Fruit fly (Drosophila melanogaster) whole organism, wandering third instar larva: ENCODE data around the gene Rab40.

Source experiments
- Abd-B ChIP-seq: fragments of >200 bp; optimal IDR thresholded peaks from 2 replicates; lab custom pipeline; 2017; ENCODE audit warnings: missing biosample characterization, missing genetic modification characterization
- CG32264 ChIP-seq: fragments of 200-800 bp; sonication (Bioruptor generic); optimal IDR thresholded peaks from 2 replicates; lab custom pipeline; 2016; ENCODE audit warnings: missing biosample characterization, missing genetic modification characterization
- CG9705 ChIP-seq: fragments of 200-800 bp; sonication (Bioruptor generic); optimal IDR thresholded peaks from 2 replicates; lab custom pipeline; 2018; ENCODE audit warnings: missing biosample characterization, mild to moderate bottlenecking, missing genetic modification characterization
- CrebA ChIP-seq: fragments of 200-800 bp; sonication (Bioruptor generic); optimal IDR thresholded peaks from 2 replicates; lab custom pipeline; 2016; ENCODE audit warnings: missing biosample characterization, mild to moderate bottlenecking, missing genetic modification characterization, borderline replicate concordance
- Dfd ChIP-seq: fragments of >200 bp; optimal IDR thresholded peaks from 2 replicates; lab custom pipeline; 2017; ENCODE audit warnings: missing biosample characterization, missing genetic modification characterization
- Dif ChIP-seq: fragments of 200-275, 200-300 bp; sonication (Bioruptor generic); optimal IDR thresholded peaks from 2 replicates; lab custom pipeline; 2018; ENCODE audit warnings: missing biosample characterization, missing genetic modification characterization; ENCODE audit not compliant: partially characterized antibody
- GATAd ChIP-seq: sonication (Bioruptor generic); optimal IDR thresholded peaks from 2 replicates; lab custom pipeline; 2016; ENCODE audit warnings: missing biosample characterization, missing genetic modification characterization
- HLH106 ChIP-seq: fragments of 200-800 bp; optimal IDR thresholded peaks from 3 replicates; lab custom pipeline; 2019; ENCODE audit warnings: missing biosample characterization, mild to moderate bottlenecking, missing genetic modification characterization, moderate library complexity
- Hnf4 ChIP-seq: fragments of 200-800 bp; sonication (Bioruptor generic); optimal IDR thresholded peaks from 2 replicates; lab custom pipeline; 2016; ENCODE audit warnings: missing biosample characterization, mild to moderate bottlenecking, missing genetic modification characterization
- Hr78 ChIP-seq: fragments of >200 bp; optimal IDR thresholded peaks from 2 replicates; lab custom pipeline; 2017; ENCODE audit warnings: missing biosample characterization, missing genetic modification characterization
- Hr83 ChIP-seq: fragments of 200-300 bp; sonication (Bioruptor generic); optimal IDR thresholded peaks from 2 replicates; lab custom pipeline; 2016; ENCODE audit warnings: missing biosample characterization, mild to moderate bottlenecking, missing genetic modification characterization, moderate library complexity; ENCODE audit not compliant: poor library complexity, severe bottlenecking
- Jra ChIP-seq: sonication (Bioruptor generic); optimal IDR thresholded peaks from 2 replicates; lab custom pipeline; 2016; ENCODE audit warnings: missing biosample characterization, missing genetic modification characterization
- Mio ChIP-seq: sonication (Bioruptor generic); optimal IDR thresholded peaks from 2 replicates; lab custom pipeline; 2016; ENCODE audit warnings: missing biosample characterization, missing genetic modification characterization
- Myc ChIP-seq: fragments of >200 bp; optimal IDR thresholded peaks from 2 replicates; lab custom pipeline; 2017
- N ChIP-seq: fragments of >200 bp; optimal IDR thresholded peaks from 2 replicates; lab custom pipeline; 2018; ENCODE audit warnings: missing biosample characterization, missing external identifiers, missing genetic modification characterization
- OdsH ChIP-seq: fragments of 200-800 bp; sonication (Bioruptor generic); optimal IDR thresholded peaks from 2 replicates; lab custom pipeline; 2016; ENCODE audit warnings: missing biosample characterization, mild to moderate bottlenecking, missing genetic modification characterization
- Rel ChIP-seq, 2 experiments: fragments of 200-800 bp; sonication (Bioruptor generic) in 1 of 2; optimal IDR thresholded peaks; 2 replicates in 1 of 2; 3 replicates in 1 of 2; lab custom pipeline; 2016 to 2019; ENCODE audit warnings: mild to moderate bottlenecking in 2 of 2, missing biosample characterization in 2 of 2, missing genetic modification characterization in 2 of 2, moderate library complexity in 1 of 2
- Sp1 ChIP-seq: fragments of 200-800 bp; sonication (Bioruptor generic); optimal IDR thresholded peaks from 3 replicates; lab custom pipeline; 2019; ENCODE audit warnings: missing biosample characterization, mild to moderate bottlenecking, missing genetic modification characterization, moderate library complexity
- Vsx2 ChIP-seq: fragments of 200-300, 225-300 bp; sonication (Bioruptor generic); optimal IDR thresholded peaks from 2 replicates; lab custom pipeline; 2018; ENCODE audit warnings: missing biosample characterization, missing genetic modification characterization; ENCODE audit not compliant: partially characterized antibody
- br ChIP-seq: fragments of 200-800 bp; sonication (Bioruptor generic); optimal IDR thresholded peaks from 2 replicates; lab custom pipeline; 2016; ENCODE audit warnings: missing biosample characterization, missing genetic modification characterization
- brk ChIP-seq: fragments of 200-800 bp; sonication (Bioruptor generic); optimal IDR thresholded peaks from 2 replicates; lab custom pipeline; 2016; ENCODE audit warnings: missing biosample characterization, mild to moderate bottlenecking, missing genetic modification characterization
- dl ChIP-seq, 2 experiments: fragments of 175-275, 200-275 bp in 1 of 2; fragments of 200-275 bp in 1 of 2; sonication (Bioruptor generic); optimal IDR thresholded peaks; lab custom pipeline; 2018; ENCODE audit warnings: mild to moderate bottlenecking in 2 of 2, missing biosample characterization in 2 of 2, missing genetic modification characterization in 2 of 2, moderate library complexity in 2 of 2; ENCODE audit not compliant: partially characterized antibody in 2 of 2, insufficient read depth in 1 of 2
- dmrt93B ChIP-seq: fragments of 200-800 bp; sonication (Bioruptor generic); optimal IDR thresholded peaks from 2 replicates; lab custom pipeline; 2018; ENCODE audit warnings: missing biosample characterization, mild to moderate bottlenecking, missing genetic modification characterization
- dsf ChIP-seq: sonication (Bioruptor generic); optimal IDR thresholded peaks from 2 replicates; lab custom pipeline; 2016; ENCODE audit warnings: missing biosample characterization, missing genetic modification characterization, borderline replicate concordance
- ey ChIP-seq: fragments of 200-800 bp; sonication (Bioruptor generic); optimal IDR thresholded peaks from 2 replicates; lab custom pipeline; 2016; ENCODE audit warnings: missing biosample characterization, missing genetic modification characterization
- foxo ChIP-seq, 2 experiments: fragments of 200-800 bp; sonication (Bioruptor generic); optimal IDR thresholded peaks; 2 replicates in 1 of 2; 3 replicates in 1 of 2; lab custom pipeline; 2016 to 2017; ENCODE audit warnings: missing biosample characterization in 2 of 2, missing genetic modification characterization in 2 of 2
- fru ChIP-seq: fragments of 200-800 bp; sonication (Bioruptor generic); optimal IDR thresholded peaks from 3 replicates; lab custom pipeline; 2016; ENCODE audit warnings: missing biosample characterization, mild to moderate bottlenecking, missing genetic modification characterization
- h ChIP-seq: fragments of 200-800 bp; sonication (Bioruptor generic); optimal IDR thresholded peaks from 3 replicates; lab custom pipeline; 2016; ENCODE audit warnings: missing biosample characterization, mild to moderate bottlenecking, missing genetic modification characterization
- lola ChIP-seq: fragments of >200 bp; optimal IDR thresholded peaks from 2 replicates; lab custom pipeline; 2017; ENCODE audit warnings: missing biosample characterization, missing genetic modification characterization
- pan ChIP-seq: fragments of >200 bp; optimal IDR thresholded peaks from 2 replicates; lab custom pipeline; 2017
- psq ChIP-seq: fragments of 200-800 bp; sonication (Bioruptor generic); optimal IDR thresholded peaks from 3 replicates; lab custom pipeline; 2017; ENCODE audit warnings: missing biosample characterization, mild to moderate bottlenecking, missing genetic modification characterization, moderate library complexity
- rgr ChIP-seq: fragments of 200-800 bp; sonication (Bioruptor generic); optimal IDR thresholded peaks from 3 replicates; lab custom pipeline; 2016; ENCODE audit warnings: missing biosample characterization, mild to moderate bottlenecking, missing genetic modification characterization
- sage ChIP-seq: fragments of 200-800 bp; sonication (Bioruptor generic); optimal IDR thresholded peaks from 2 replicates; lab custom pipeline; 2016; ENCODE audit warnings: missing biosample characterization, mild to moderate bottlenecking, missing genetic modification characterization
- sv ChIP-seq: fragments of 200-800 bp; sonication (Bioruptor generic); optimal IDR thresholded peaks from 3 replicates; lab custom pipeline; 2016; ENCODE audit warnings: missing biosample characterization, missing genetic modification characterization
- tai ChIP-seq: sonication (Bioruptor generic); optimal IDR thresholded peaks from 2 replicates; lab custom pipeline; 2016; ENCODE audit warnings: missing biosample characterization, missing genetic modification characterization
- woc ChIP-seq: sonication (Bioruptor generic); optimal IDR thresholded peaks from 2 replicates; lab custom pipeline; 2016; ENCODE audit warnings: missing biosample characterization, mild to moderate bottlenecking, missing genetic modification characterization

The Rab40 gene

DNA sequence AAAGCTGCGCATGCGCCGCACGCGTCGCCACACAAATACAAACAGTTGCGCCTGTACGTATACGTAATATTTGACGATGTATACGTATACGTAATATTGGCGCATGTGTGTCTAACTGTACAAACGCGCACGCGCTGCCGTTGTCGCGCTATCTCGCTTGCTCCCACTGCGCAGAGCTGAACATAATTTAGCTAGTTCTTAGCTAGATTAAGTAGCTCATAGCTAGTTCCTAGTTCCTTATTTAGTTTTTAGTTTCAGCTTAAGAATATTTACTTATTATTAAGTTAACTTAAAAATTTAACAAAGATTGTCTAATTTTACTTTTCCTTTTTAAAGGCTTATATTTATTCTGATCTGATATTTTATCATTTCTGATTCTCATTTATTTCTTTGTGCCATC lies 17.4 kb upstream of the Rab40 start:
- TF ChIP-seq Myc (peak; percentile 25), h (GFP tag; lab: Kevin White, UChicago) (peak; percentile 63), rgr (no peak)

dm6 chrX:12473953-12474468 lies 11.1 kb upstream of the Rab40 start:
- peak; percentile 44 for TF ChIP-seq fru (GFP tag; lab: Kevin White, UChicago)
- no peak for TF ChIP-seq N
- peak in 1 of 2 experiments; percentile 63 for TF ChIP-seq foxo (GFP tag; optimal IDR thresholded peaks at IDR 0.05; lab: Kevin White, UChicago)
- no peak for TF ChIP-seq Jra (GFP tag; lab: Kevin White, UChicago)
- peak; percentile 63 for TF ChIP-seq OdsH
- TF ChIP-seq pan (lab: Kevin White, UChicago), result no peak
- no peak for TF ChIP-seq Vsx2 (GFP tag; lab: Kevin White, UChicago)
- peak; percentile 79 for TF ChIP-seq HLH106
- TF ChIP-seq Abd-B, result no peak
- peak; percentile 45 for TF ChIP-seq ey (GFP tag; lab: Kevin White, UChicago)
- peak; percentile 70 for TF ChIP-seq Sp1 (GFP tag; lab: Kevin White, UChicago)
- peak; percentile 5 for TF ChIP-seq Hnf4 (GFP tag; lab: Kevin White, UChicago)
- TF ChIP-seq dmrt93B (GFP tag; lab: Kevin White, UChicago), result peak; percentile 43
- TF ChIP-seq Rel (GFP tag; optimal IDR thresholded peaks at IDR 0.05; lab: Kevin White, UChicago), result no peak
- TF ChIP-seq Rel (tag; optimal IDR thresholded peaks at IDR 0.05; lab: Kevin White, UChicago), result peak; percentile 37
- TF ChIP-seq psq (GFP tag; lab: Kevin White, UChicago), result peak; percentile 46
- no peak for TF ChIP-seq GATAd (GFP tag; lab: Kevin White, UChicago)
- TF ChIP-seq h (GFP tag; lab: Kevin White, UChicago), result peak; percentile 52
- TF ChIP-seq Mio (GFP tag; lab: Kevin White, UChicago), result no peak
- no peak for TF ChIP-seq dl (GFP tag; optimal IDR thresholded peaks at IDR 0.05; lab: Kevin White, UChicago; ENCODE audit: insufficient read depth in 1 of 2, partially characterized antibody in 2 of 2)
- peak; percentile 48 for TF ChIP-seq rgr

DNA sequence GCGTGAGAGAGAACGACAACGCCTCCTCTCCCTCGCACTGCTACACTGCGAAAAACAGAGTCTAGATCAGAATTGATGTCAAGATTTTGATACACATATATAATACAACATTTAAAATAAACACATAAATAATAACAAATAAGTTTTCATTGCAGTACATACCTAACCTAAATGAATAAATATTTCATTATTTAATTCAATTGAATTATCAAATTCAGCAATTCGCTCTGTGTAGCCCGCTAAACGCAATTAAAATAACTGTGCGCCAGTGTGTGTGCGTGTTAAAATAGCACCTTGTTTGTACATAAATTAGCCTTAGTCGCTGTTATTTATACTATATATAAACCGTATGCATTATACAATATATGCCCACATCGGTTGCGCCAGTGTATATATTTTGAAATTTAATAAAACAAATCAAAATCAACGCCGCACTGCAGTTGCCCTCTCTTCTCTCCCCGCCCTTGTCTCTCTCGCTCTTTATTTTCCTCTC lies 9.4 kb upstream of the Rab40 start:
- peak; percentile 86 for TF ChIP-seq ey (GFP tag; lab: Kevin White, UChicago)
- TF ChIP-seq pan (lab: Kevin White, UChicago), result no peak
- TF ChIP-seq CrebA, result peak; percentile 85
- TF ChIP-seq dsf, result peak; percentile 77
- peak; percentile 95 for TF ChIP-seq fru (GFP tag; lab: Kevin White, UChicago)
- peak; percentile 95 for TF ChIP-seq rgr
- peak; percentile 95 for TF ChIP-seq h (GFP tag; lab: Kevin White, UChicago)
- TF ChIP-seq lola (GFP tag; lab: Kevin White, UChicago), result no peak
- peak; percentile 91 for TF ChIP-seq Rel (GFP tag; optimal IDR thresholded peaks at IDR 0.05; lab: Kevin White, UChicago)
- peak; percentile 81 for TF ChIP-seq Rel (tag; optimal IDR thresholded peaks at IDR 0.05; lab: Kevin White, UChicago)
- TF ChIP-seq br (GFP tag; lab: Kevin White, UChicago), result peak; percentile 87
- peak; percentile 97 for TF ChIP-seq Sp1 (GFP tag; lab: Kevin White, UChicago)
- TF ChIP-seq Mio (GFP tag; lab: Kevin White, UChicago), result no peak
- TF ChIP-seq brk, result peak; percentile 90
- TF ChIP-seq Hr83 (GFP tag; lab: Kevin White, UChicago), result no peak
- peak; percentile 79 for TF ChIP-seq CG9705 (GFP tag; lab: Kevin White, UChicago)
- TF ChIP-seq HLH106, result peak; percentile 97
- TF ChIP-seq sv, result peak; percentile 94
- peak; percentile 89 for TF ChIP-seq dmrt93B (GFP tag; lab: Kevin White, UChicago)
- TF ChIP-seq N, result no peak
- peak; percentile 90 for TF ChIP-seq sage (GFP tag; lab: Kevin White, UChicago)
- peak in 1 of 2 experiments; percentile 97 for TF ChIP-seq foxo (GFP tag; optimal IDR thresholded peaks at IDR 0.05; lab: Kevin White, UChicago)
- no peak for TF ChIP-seq Abd-B
- peak; percentile 88 for TF ChIP-seq Hnf4 (GFP tag; lab: Kevin White, UChicago)
- peak; percentile 71 for TF ChIP-seq GATAd (GFP tag; lab: Kevin White, UChicago)
- TF ChIP-seq CG32264 (GFP tag; lab: Kevin White, UChicago), result peak; percentile 34
- TF ChIP-seq Hr78 (GFP tag; lab: Kevin White, UChicago), result no peak
- peak; percentile 91 for TF ChIP-seq psq (GFP tag; lab: Kevin White, UChicago)
- peak; percentile 94 for TF ChIP-seq OdsH
- peak; percentile 83 for TF ChIP-seq tai (GFP tag; lab: Kevin White, UChicago)
- TF ChIP-seq woc (GFP tag; lab: Kevin White, UChicago), result peak; percentile 76
- TF ChIP-seq Dif (GFP tag; lab: Kevin White, UChicago), result no peak
- TF ChIP-seq Jra (GFP tag; lab: Kevin White, UChicago), result peak; percentile 59
- TF ChIP-seq Dfd (GFP tag; lab: Kevin White, UChicago), result peak; percentile 10
